Fruit fly (Drosophila melanogaster): ENCODE data around the gene CG13784.

CG13784 gene

DNA sequence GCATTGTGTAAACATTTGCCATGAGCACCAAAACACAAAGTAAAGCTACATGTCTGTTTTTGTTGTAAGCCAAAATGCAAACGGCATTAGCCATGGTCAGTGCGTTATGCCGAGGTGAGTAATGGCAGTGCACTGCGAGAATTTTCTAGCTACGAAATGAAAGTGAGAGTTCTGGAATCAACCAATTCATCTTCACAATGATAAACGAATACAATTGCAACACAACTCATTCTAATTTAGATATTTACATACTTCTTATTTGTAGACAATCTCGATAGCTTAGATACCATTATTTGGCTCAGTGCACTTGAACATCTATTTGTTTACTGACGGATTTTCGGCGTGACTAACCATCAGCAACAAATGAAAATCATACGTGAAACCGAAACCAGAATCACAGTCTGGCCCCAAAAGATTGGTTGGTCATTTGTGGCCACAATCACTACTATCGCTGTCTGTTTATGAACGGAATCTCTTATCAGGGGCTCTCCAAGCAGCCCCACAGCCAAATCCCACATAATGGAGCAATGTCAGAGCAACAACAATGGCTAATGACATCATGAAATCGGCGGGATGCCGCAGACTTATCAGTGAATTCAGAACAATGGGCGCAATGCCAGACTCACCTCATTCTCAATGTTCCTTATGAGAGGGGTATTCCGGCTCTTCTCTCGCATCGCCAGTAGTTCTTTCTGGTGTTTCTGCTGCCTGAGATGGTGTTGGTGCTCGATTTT, 64.8 kb downstream of the CG13784 start (continued):
- TF ChIP-seq pnt (GFP tag; optimal IDR thresholded peaks at IDR 0.05) = peak; percentile 19
- no peak for TF ChIP-seq crp (GFP tag; optimal IDR thresholded peaks at IDR 0.05)
- TF ChIP-seq Doc2 (GFP tag; IDR thresholded peaks at IDR 0.05) = no peak
- no peak for TF ChIP-seq CG10959 (GFP tag; IDR thresholded peaks at IDR 0.05)
- no peak for TF ChIP-seq CG1024 (GFP tag; IDR thresholded peaks at IDR 0.05)
- TF ChIP-seq pfk (GFP tag; optimal IDR thresholded peaks at IDR 0.05) = no peak
- 0 out of 3 replicates have a peak, but pooled peaks have one; percentile 21 for TF ChIP-seq otp (GFP tag; IDR thresholded peaks at IDR 0.05)
- TF ChIP-seq Elba2 (GFP tag; optimal IDR thresholded peaks at IDR 0.05) = no peak
- TF ChIP-seq vvl (GFP tag; IDR thresholded peaks at IDR 0.05) = no peak; the same call in 1 of the 2 replicates
- peak; percentile 14 for TF ChIP-seq CoRest (tag; optimal IDR thresholded peaks at IDR 0.05)
- TF ChIP-seq wdn (GFP tag; IDR thresholded peaks at IDR 0.05) = no peak
- TF ChIP-seq gce (GFP tag; IDR thresholded peaks at IDR 0.05) = no peak
- TF ChIP-seq CG17568 (GFP tag; optimal IDR thresholded peaks at IDR 0.05) = no peak
- no peak for TF ChIP-seq scrt (GFP tag; optimal IDR thresholded peaks at IDR 0.05)
- no peak for TF ChIP-seq HLH54F (GFP tag; optimal IDR thresholded peaks at IDR 0.05)
- no peak for TF ChIP-seq gfzf (GFP tag; optimal IDR thresholded peaks at IDR 0.05)
- no peak for TF ChIP-seq HmgZ (tag; optimal IDR thresholded peaks at IDR 0.05)
- peak; percentile 20 for TF ChIP-seq grau (tag; optimal IDR thresholded peaks at IDR 0.05)
- TF ChIP-seq btn (GFP tag; optimal IDR thresholded peaks at IDR 0.05) = no peak
- TF ChIP-seq CG2202 (tag; optimal IDR thresholded peaks at IDR 0.05) = no peak
- no peak for TF ChIP-seq Rx (GFP tag; IDR thresholded peaks at IDR 0.05)
- TF ChIP-seq croc (GFP tag; conservative IDR thresholded peaks at IDR 0.05) = no peak
- TF ChIP-seq z (GFP tag; IDR thresholded peaks at IDR 0.05) = no peak
- TF ChIP-seq Poxn (GFP tag; IDR thresholded peaks at IDR 0.05) = no peak
- TF ChIP-seq mirr (GFP tag; optimal IDR thresholded peaks at IDR 0.05) = no peak
- no peak for TF ChIP-seq oc (tag; optimal IDR thresholded peaks at IDR 0.05)
- no peak for TF ChIP-seq CTCF (GFP tag; optimal IDR thresholded peaks at IDR 0.05)
- peak; percentile 84 for TF ChIP-seq Med (GFP tag)
- TF ChIP-seq Myb (GFP tag; optimal IDR thresholded peaks at IDR 0.05) = no peak
- TF ChIP-seq CG1832 (GFP tag; optimal IDR thresholded peaks at IDR 0.05) = no peak
- no peak for TF ChIP-seq run (tag; optimal IDR thresholded peaks at IDR 0.05)
- TF ChIP-seq CG11247 (GFP tag; IDR thresholded peaks at IDR 0.05) = no peak
- no peak for TF ChIP-seq pros (GFP tag; optimal IDR thresholded peaks at IDR 0.05)
- TF ChIP-seq CG12104 (GFP tag; optimal IDR thresholded peaks at IDR 0.05) = no peak
- TF ChIP-seq Doc3 (GFP tag; IDR thresholded peaks at IDR 0.05; ENCODE audit: partially characterized antibody) = no peak
- no peak for TF ChIP-seq bab2 (GFP tag; optimal IDR thresholded peaks at IDR 0.05)
- no peak for TF ChIP-seq CG6791 (GFP tag; IDR thresholded peaks at IDR 0.05; ENCODE audit: partially characterized antibody)
- no peak for TF ChIP-seq Hand (GFP tag; optimal IDR thresholded peaks at IDR 0.05)
- no peak for TF ChIP-seq CG18764 (GFP tag; optimal IDR thresholded peaks at IDR 0.05)
- TF ChIP-seq CG11560 (tag; IDR thresholded peaks at IDR 0.05) = no peak
- no peak for TF ChIP-seq ham (GFP tag; IDR thresholded peaks at IDR 0.05)
- no peak for TF ChIP-seq Dbx (GFP tag; IDR thresholded peaks at IDR 0.05)
- TF ChIP-seq Kr (GFP tag; optimal IDR thresholded peaks at IDR 0.05) = no peak
- no peak for TF ChIP-seq lbe (GFP tag; optimal IDR thresholded peaks at IDR 0.05)
- no peak for TF ChIP-seq CG17829 (tag; optimal IDR thresholded peaks at IDR 0.05)
- TF ChIP-seq CG18011 (GFP tag; optimal IDR thresholded peaks at IDR 0.05) = no peak
- TF ChIP-seq CG13123 (GFP tag; optimal IDR thresholded peaks at IDR 0.05) = no peak
- peak; percentile 9 for TF ChIP-seq pum (GFP tag; optimal IDR thresholded peaks at IDR 0.05)
- TF ChIP-seq HLH3B (GFP tag; IDR thresholded peaks at IDR 0.05) = peak; percentile 46; the same call in 1 of the 2 replicates
- TF ChIP-seq CrebB (tag; optimal IDR thresholded peaks at IDR 0.05) = no peak
- peak; percentile 18 for TF ChIP-seq ind (GFP tag; optimal IDR thresholded peaks at IDR 0.05)

Measured in whole organism, embryonic.